Fruit fly (Drosophila melanogaster) whole organism: ENCODE data around the gene bnb.

ENCODE experiments used
- CG8478 ChIP-seq: fragments of >200 bp; optimal IDR thresholded peaks from 2 replicates; lab custom pipeline; 2018; ENCODE audit warnings: inconsistent platforms
- Dll ChIP-seq: fragments of >200 bp; optimal IDR thresholded peaks from 2 replicates; lab custom pipeline; 2017
- EcR ChIP-seq, 2 experiments: fragments of >200 bp; optimal IDR thresholded peaks; 2 replicates each; lab custom pipeline; 2017; ENCODE audit warnings: missing biosample characterization in 2 of 2, missing genetic modification characterization in 2 of 2, missing genetic modification reagents in 2 of 2
- pan ChIP-seq: fragments of >200 bp; optimal IDR thresholded peaks from 2 replicates; lab custom pipeline; 2017
- psq ChIP-seq: fragments of >200 bp; optimal IDR thresholded peaks from 2 replicates; lab custom pipeline; 2017
- usp ChIP-seq: fragments of >200 bp; optimal IDR thresholded peaks from 2 replicates; lab custom pipeline; 2017; ENCODE audit warnings: missing biosample characterization, missing genetic modification characterization, mixed read lengths

DNA sequence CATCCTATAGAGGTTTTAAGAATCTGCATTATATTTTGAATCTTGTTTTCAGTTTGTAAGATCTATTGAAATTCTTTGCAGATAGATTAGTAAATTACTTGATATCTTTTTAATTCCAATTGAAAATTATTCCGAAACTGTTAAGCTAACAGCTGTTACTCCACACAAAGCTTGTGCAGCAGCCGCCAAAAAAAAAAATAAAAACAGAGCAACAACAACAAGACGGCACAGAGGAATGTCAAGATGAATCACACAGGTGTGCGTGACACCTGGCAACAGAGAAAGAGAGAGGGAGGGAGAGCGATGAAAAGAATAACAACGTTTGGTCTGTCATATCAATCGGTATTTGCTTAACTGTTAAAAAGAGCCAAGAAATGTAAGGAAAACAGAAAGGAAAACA, 37.5 kb upstream of the bnb start:
- TF ChIP-seq pan (lab: Kevin White, UChicago) (no peak), Dll (lab: Kevin White, UChicago) (no peak), CG8478 (lab: Kevin White, UChicago) (no peak), EcR (GFP tag; optimal IDR thresholded peaks at IDR 0.05; lab: Kevin White, UChicago) (no peak), psq (no peak), usp (no peak)
